Worm (Caenorhabditis elegans) whole organism, mixed stage, embryonic: ENCODE measurements around the gene cwp-1.

Source experiments
- M03D4.4 ChIP-seq: sonication (generic microtip); optimal IDR thresholded peaks from 2 replicates; lab custom pipeline; 2017; ENCODE audit warnings: mild to moderate bottlenecking, missing genetic modification characterization, missing compliant biosample characterization
- bed-3 ChIP-seq: fragments of 200-800 bp; sonication (Bioruptor generic); optimal IDR thresholded peaks from 3 replicates; lab custom pipeline; 2018; ENCODE audit warnings: mild to moderate bottlenecking, missing genetic modification characterization, moderate library complexity, missing compliant biosample characterization
- blmp-1 ChIP-seq: fragments of 150-350 bp; optimal IDR thresholded peaks from 2 replicates; lab custom pipeline; 2014; ENCODE audit warnings: missing biosample characterization, missing genetic modification characterization
- ceh-39 ChIP-seq: fragments of 150-350 bp; optimal IDR thresholded peaks from 2 replicates; lab custom pipeline; 2014; ENCODE audit warnings: missing biosample characterization, missing genetic modification characterization
- ceh-83 ChIP-seq: fragments of 200-800 bp; sonication (Bioruptor generic); optimal IDR thresholded peaks from 2 replicates; lab custom pipeline; 2018; ENCODE audit warnings: mild to moderate bottlenecking, missing genetic modification characterization, missing compliant biosample characterization
- ces-1 ChIP-seq: fragments of 150-350 bp; optimal IDR thresholded peaks from 2 replicates; lab custom pipeline; 2014; ENCODE audit warnings: missing biosample characterization, missing genetic modification reagents, missing genetic modification characterization
- drap-1 ChIP-seq: fragments of 200-800 bp; sonication (Bioruptor generic); optimal IDR thresholded peaks from 3 replicates; lab custom pipeline; 2018; ENCODE audit warnings: mild to moderate bottlenecking, missing genetic modification characterization, missing compliant biosample characterization
- elt-1 ChIP-seq: sonication (generic microtip); optimal IDR thresholded peaks from 2 replicates; lab custom pipeline; 2017; ENCODE audit warnings: missing genetic modification characterization, mild to moderate bottlenecking, missing compliant biosample characterization, antibody characterized with exemption, moderate library complexity, borderline replicate concordance; ENCODE audit not compliant: insufficient read depth
- flh-1 ChIP-seq: fragments of 200-800 bp; sonication (Bioruptor generic); optimal IDR thresholded peaks from 2 replicates; lab custom pipeline; 2018; ENCODE audit warnings: mild to moderate bottlenecking, missing genetic modification characterization, moderate library complexity, missing compliant biosample characterization
- lin-13 ChIP-seq: fragments of 150-350 bp; optimal IDR thresholded peaks from 2 replicates; lab custom pipeline; 2014; ENCODE audit warnings: missing biosample characterization, missing genetic modification characterization
- lin-32 ChIP-seq: fragments of 200-800 bp; sonication (Bioruptor generic); optimal IDR thresholded peaks from 2 replicates; lab custom pipeline; 2018; ENCODE audit warnings: mild to moderate bottlenecking, missing genetic modification characterization, missing compliant biosample characterization
- lsy-2 ChIP-seq: fragments of 150-350 bp; optimal IDR thresholded peaks from 2 replicates; lab custom pipeline; 2014; ENCODE audit warnings: missing biosample characterization, missing genetic modification characterization
- mep-1 ChIP-seq: fragments of 150-350 bp; optimal IDR thresholded peaks from 2 replicates; lab custom pipeline; 2017; ENCODE audit warnings: missing biosample characterization, missing genetic modification reagents, missing genetic modification characterization, inconsistent platforms
- mls-2 ChIP-seq: sonication (generic microtip); optimal IDR thresholded peaks from 2 replicates; lab custom pipeline; 2016; ENCODE audit warnings: mild to moderate bottlenecking, missing genetic modification characterization, moderate library complexity, missing compliant biosample characterization
- nhr-12 ChIP-seq: fragments of 150-350 bp; optimal IDR thresholded peaks from 2 replicates; lab custom pipeline; 2014; ENCODE audit warnings: missing biosample characterization, missing genetic modification characterization
- nhr-2 ChIP-seq: fragments of 150-350 bp; optimal IDR thresholded peaks from 2 replicates; lab custom pipeline; 2014; ENCODE audit warnings: missing biosample characterization, missing genetic modification characterization
- nhr-28 ChIP-seq: fragments of 150-350 bp; optimal IDR thresholded peaks from 2 replicates; lab custom pipeline; 2014; ENCODE audit warnings: missing biosample characterization, missing genetic modification characterization
- nhr-76 ChIP-seq: sonication (generic microtip); optimal IDR thresholded peaks from 2 replicates; lab custom pipeline; 2017; ENCODE audit warnings: missing biosample characterization, missing genetic modification characterization
- pha-4 ChIP-seq: fragments of 150-350 bp; optimal IDR thresholded peaks from 2 replicates; lab custom pipeline; 2018; ENCODE audit warnings: missing biosample characterization, missing genetic modification reagents, missing genetic modification characterization
- sem-2 ChIP-seq: fragments of 200-800 bp; sonication (Bioruptor generic); optimal IDR thresholded peaks from 2 replicates; lab custom pipeline; 2018; ENCODE audit warnings: mild to moderate bottlenecking, missing genetic modification characterization, missing compliant biosample characterization
- snpc-4 ChIP-seq: fragments of 150-350 bp; optimal IDR thresholded peaks from 2 replicates; lab custom pipeline; 2014; ENCODE audit warnings: missing biosample characterization, missing genetic modification characterization
- sptf-1 ChIP-seq: sonication (generic microtip); optimal IDR thresholded peaks from 2 replicates; lab custom pipeline; 2017; ENCODE audit warnings: mild to moderate bottlenecking, missing genetic modification characterization, moderate library complexity, missing compliant biosample characterization
- tbx-8 ChIP-seq: fragments of 200-800 bp; sonication (Bioruptor generic); optimal IDR thresholded peaks from 2 replicates; lab custom pipeline; 2018; ENCODE audit warnings: mild to moderate bottlenecking, missing genetic modification characterization, moderate library complexity, missing compliant biosample characterization
- unc-120 ChIP-seq: sonication (generic microtip); optimal IDR thresholded peaks from 2 replicates; lab custom pipeline; 2017; ENCODE audit warnings: missing genetic modification characterization, missing compliant biosample characterization; ENCODE audit not compliant: poor library complexity, severe bottlenecking
- unc-39 ChIP-seq: fragments of 150-350 bp; optimal IDR thresholded peaks from 2 replicates; lab custom pipeline; 2014; ENCODE audit warnings: missing biosample characterization, missing genetic modification characterization
- unc-62 ChIP-seq: fragments of 150-350 bp; optimal IDR thresholded peaks from 2 replicates; lab custom pipeline; 2014; ENCODE audit warnings: missing biosample characterization, missing genetic modification reagents, missing genetic modification characterization
- zip-8 ChIP-seq: fragments of 150-350 bp; optimal IDR thresholded peaks from 2 replicates; lab custom pipeline; 2014; ENCODE audit warnings: missing biosample characterization, missing genetic modification characterization
- ztf-11 ChIP-seq: fragments of 150-350 bp; optimal IDR thresholded peaks from 2 replicates; lab custom pipeline; 2014; ENCODE audit warnings: missing biosample characterization, missing genetic modification characterization

cwp-1 gene

ce11 chrV:4841179-4841578 is at the start of gene cwp-1:
cwp-1 (minus strand) TSS chrV:4841279.
- TF ChIP-seq nhr-2 (tag; lab: Kevin White, UChicago) (no peak), bed-3 (GFP tag; lab: Kevin White, UChicago) (no peak), lin-32 (GFP tag; lab: Kevin White, UChicago) (no peak), ceh-83 (GFP tag; lab: Kevin White, UChicago) (no peak), blmp-1 (tag; lab: Kevin White, UChicago) (no peak), unc-62 (GFP tag; lab: Kevin White, UChicago) (no peak), tbx-8 (no peak), lin-13 (no peak), ztf-11 (no peak), zip-8 (tag; lab: Kevin White, UChicago) (no peak), ceh-39 (tag; lab: Kevin White, UChicago) (no peak)

DNA sequence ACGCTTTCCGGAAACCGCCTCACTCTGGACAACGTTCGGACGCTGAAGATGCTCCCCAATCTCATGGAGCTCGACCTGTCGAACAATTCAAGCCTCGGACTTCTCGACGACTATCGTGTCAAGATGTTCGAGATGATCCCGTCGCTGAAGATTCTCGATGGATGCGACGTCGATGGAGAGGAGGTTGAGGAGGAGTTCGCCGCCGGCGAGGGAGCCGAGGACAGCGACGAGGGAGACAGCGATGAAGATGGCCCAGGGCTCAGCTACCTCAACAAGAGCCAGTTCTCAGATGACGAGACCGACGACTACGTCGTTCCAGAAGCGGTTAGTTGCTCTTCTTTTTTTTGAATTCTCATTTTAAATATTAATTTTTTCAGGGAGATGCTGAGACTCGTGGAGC is 49.7 kb upstream of the cwp-1 start:
- no peak for TF ChIP-seq flh-1 (GFP tag; lab: Kevin White, UChicago)
- no peak for TF ChIP-seq tbx-8
- no peak for TF ChIP-seq lin-32 (GFP tag; lab: Kevin White, UChicago)
- TF ChIP-seq nhr-12 (tag; lab: Kevin White, UChicago): no peak
- no peak for TF ChIP-seq blmp-1 (tag; lab: Kevin White, UChicago)
- no peak for TF ChIP-seq ces-1 (GFP tag; lab: Kevin White, UChicago)
- TF ChIP-seq lsy-2 (tag; lab: Kevin White, UChicago): no peak

DNA sequence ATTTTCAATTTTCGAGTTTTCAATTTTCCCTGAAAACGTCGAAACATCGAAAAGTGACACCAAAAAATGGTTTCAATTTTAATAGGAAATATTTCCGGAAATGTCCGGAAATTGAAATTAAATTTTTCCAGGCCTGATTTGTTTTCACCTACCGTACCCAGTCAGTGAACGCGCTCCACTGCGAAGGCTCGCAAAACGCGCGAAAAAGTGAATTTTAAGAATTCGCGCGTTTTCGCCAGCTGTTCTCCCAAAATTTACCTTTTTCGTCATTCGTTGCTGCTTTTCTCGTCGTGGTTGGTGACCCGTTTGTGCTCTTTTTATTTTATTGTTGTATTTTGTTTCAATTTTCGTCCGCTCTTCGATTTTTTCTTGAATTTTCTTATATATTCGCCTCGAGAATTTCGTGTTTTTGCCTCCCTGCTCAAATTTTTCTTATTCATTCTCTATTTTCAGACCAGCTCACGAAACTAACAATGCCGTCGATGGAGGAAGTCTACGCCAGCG is 48.9 kb upstream of the cwp-1 start, which contains the start of gene T19H12.2:
Gene T19H12.2, plus strand, starts transcription at position 454 of the 504 bp plus-strand sequence.
- TF ChIP-seq lsy-2 (tag; lab: Kevin White, UChicago): peak; percentile 50
- TF ChIP-seq nhr-76 (tag; lab: Kevin White, UChicago): no peak
- TF ChIP-seq, all 35 proteins: peak for 1

DNA sequence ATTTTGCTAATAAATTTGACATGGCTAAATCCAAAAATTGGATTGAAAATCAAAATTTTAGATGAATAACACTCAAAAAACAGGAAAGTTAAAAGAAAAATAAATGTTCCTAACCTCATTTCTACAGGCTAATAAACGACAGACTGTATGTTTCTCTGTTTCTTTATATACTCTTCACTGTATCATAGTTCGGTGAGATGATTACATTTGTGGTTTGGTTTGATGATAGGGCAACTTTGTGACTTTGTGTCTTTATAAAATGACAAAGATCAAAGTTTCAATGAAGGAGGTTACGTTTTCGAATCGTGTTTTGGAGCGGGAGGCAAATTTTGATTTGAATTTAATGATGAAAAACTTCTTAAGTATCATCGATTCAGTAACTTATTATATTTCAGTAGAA is 48.4 kb upstream of the cwp-1 start, which contains the start of gene ugt-12:
Gene ugt-12, minus strand, starts transcription at position 153 of the 400 bp plus-strand sequence.
- TF ChIP-seq zip-8 (tag; lab: Kevin White, UChicago): no peak
- no peak for TF ChIP-seq lin-32 (GFP tag; lab: Kevin White, UChicago)
- TF ChIP-seq sptf-1 (tag; lab: Kevin White, UChicago): no peak
- no peak for TF ChIP-seq mls-2 (tag; lab: Kevin White, UChicago)
- TF ChIP-seq bed-3 (GFP tag; lab: Kevin White, UChicago): no peak
- TF ChIP-seq ceh-83 (GFP tag; lab: Kevin White, UChicago): no peak
- no peak for TF ChIP-seq pha-4 (tag; lab: Kevin White, UChicago)
- no peak for TF ChIP-seq M03D4.4
- TF ChIP-seq drap-1 (GFP tag; lab: Kevin White, UChicago): no peak
- no peak for TF ChIP-seq mep-1 (tag; lab: Kevin White, UChicago)
- TF ChIP-seq elt-1 (tag; lab: Kevin White, UChicago): no peak
- no peak for TF ChIP-seq lsy-2 (tag; lab: Kevin White, UChicago)
- no peak for TF ChIP-seq ztf-11
- TF ChIP-seq nhr-28 (tag; lab: Kevin White, UChicago): no peak
- no peak for TF ChIP-seq snpc-4 (tag; lab: Kevin White, UChicago)
- TF ChIP-seq, all 35 proteins: peak for 0

ce11 chrV:4885372-4885771 is 44.3 kb upstream of the cwp-1 start, which contains the start of gene T19H12.3:
T19H12.3 (plus strand) TSS chrV:4885672.
- no peak for TF ChIP-seq ces-1 (GFP tag; lab: Kevin White, UChicago)
- no peak for TF ChIP-seq lsy-2 (tag; lab: Kevin White, UChicago)
- TF ChIP-seq unc-39 (tag; lab: Kevin White, UChicago): no peak
- no peak for TF ChIP-seq tbx-8
- TF ChIP-seq flh-1 (GFP tag; lab: Kevin White, UChicago): no peak
- TF ChIP-seq zip-8 (tag; lab: Kevin White, UChicago): no peak
- no peak for TF ChIP-seq unc-62 (GFP tag; lab: Kevin White, UChicago)
- no peak for TF ChIP-seq elt-1 (tag; lab: Kevin White, UChicago)
- TF ChIP-seq, all 35 proteins: peak for 0

DNA sequence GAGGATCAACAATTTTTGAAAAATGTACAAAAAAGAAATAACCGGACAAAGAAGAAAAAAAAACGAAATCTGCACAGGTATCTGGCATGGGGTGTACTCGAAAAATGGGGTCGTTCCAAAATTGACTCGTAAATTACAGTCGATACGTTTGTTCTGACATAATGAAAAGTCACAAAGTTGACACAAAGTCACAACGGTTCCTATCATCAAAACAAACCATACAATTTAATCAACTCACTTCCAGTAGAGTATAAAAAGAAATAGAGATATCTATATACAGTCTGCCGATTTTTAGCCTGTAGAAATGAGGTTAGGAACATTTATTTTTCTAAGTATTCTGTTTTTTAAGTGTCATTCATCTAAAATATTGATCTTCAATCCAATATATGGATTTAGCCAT is 43.4 kb upstream of the cwp-1 start, which contains the start of gene T19H12.12:
Gene T19H12.12, plus strand, starts transcription at position 301 of the 400 bp plus-strand sequence.
- TF ChIP-seq bed-3 (GFP tag; lab: Kevin White, UChicago): no peak
- TF ChIP-seq elt-1 (tag; lab: Kevin White, UChicago): no peak
- no peak for TF ChIP-seq lin-13
- TF ChIP-seq mep-1 (tag; lab: Kevin White, UChicago): no peak
- TF ChIP-seq unc-39 (tag; lab: Kevin White, UChicago): no peak
- TF ChIP-seq lin-32 (GFP tag; lab: Kevin White, UChicago): no peak
- no peak for TF ChIP-seq unc-62 (GFP tag; lab: Kevin White, UChicago)
- TF ChIP-seq blmp-1 (tag; lab: Kevin White, UChicago): no peak
- TF ChIP-seq drap-1 (GFP tag; lab: Kevin White, UChicago): no peak
- no peak for TF ChIP-seq lsy-2 (tag; lab: Kevin White, UChicago)
- no peak for TF ChIP-seq sem-2 (GFP tag; lab: Kevin White, UChicago)
- TF ChIP-seq flh-1 (GFP tag; lab: Kevin White, UChicago): no peak
- TF ChIP-seq nhr-12 (tag; lab: Kevin White, UChicago): no peak
- no peak for TF ChIP-seq unc-120 (tag; lab: Kevin White, UChicago)
- TF ChIP-seq sptf-1 (tag; lab: Kevin White, UChicago): no peak
- no peak for TF ChIP-seq ceh-39 (tag; lab: Kevin White, UChicago)
- no peak for TF ChIP-seq zip-8 (tag; lab: Kevin White, UChicago)
- no peak for TF ChIP-seq ceh-83 (GFP tag; lab: Kevin White, UChicago)
- TF ChIP-seq ces-1 (GFP tag; lab: Kevin White, UChicago): no peak
- TF ChIP-seq nhr-28 (tag; lab: Kevin White, UChicago): no peak
